Comparison of ENCODE assay signal across 3 fruit fly cellular contexts in genomic region chr3R:7083750-7084149, dm6.
TF ChIP-seq lines count a peak whose summit lies in the region.

No protein-coding gene starts in this region.

- no peak for TF ChIP-seq CTCF in whole organism, embryonic (GFP tag; optimal IDR thresholded peaks at IDR 0.05; lab: Kevin White, UChicago)

TF ChIP-seq in whole organism, embryonic, 481 proteins besides CTCF, POLR2A, EP300 and RAD21:
- peak; percentile 29 for TF ChIP-seq nom (GFP tag; optimal IDR thresholded peaks at IDR 0.05; lab: Kevin White, UChicago)
- TF ChIP-seq D (optimal IDR thresholded peaks at IDR 0.05; lab: Kevin White, UChicago): no peak
- TF ChIP-seq D (GFP tag; optimal IDR thresholded peaks at IDR 0.05; lab: Kevin White, UChicago): no peak

TF ChIP-seq in whole organism, prepupa, 60 proteins besides CTCF, POLR2A, EP300 and RAD21:
- TF ChIP-seq CG11902 (GFP tag; optimal IDR thresholded peaks at IDR 0.05; lab: Kevin White, UChicago): no peak
- TF ChIP-seq svp (GFP tag; lab: Kevin White, UChicago): peak; percentile 88

TF ChIP-seq in whole organism, wandering third instar larva, 38 proteins besides CTCF, POLR2A, EP300 and RAD21:
- no peak for TF ChIP-seq GATAd (GFP tag; optimal IDR thresholded peaks at IDR 0.05; lab: Kevin White, UChicago)
- no peak for TF ChIP-seq Rel (GFP tag; optimal IDR thresholded peaks at IDR 0.05; lab: Kevin White, UChicago)
- peak; percentile 91 for TF ChIP-seq Rel (tag; optimal IDR thresholded peaks at IDR 0.05; lab: Kevin White, UChicago)
